Fruit fly (Drosophila melanogaster) whole organism, wandering third instar larva: Measurements from ENCODE around the gene bon.

Experiments used
- Abd-B ChIP-seq: fragments of >200 bp; optimal IDR thresholded peaks from 2 replicates; lab custom pipeline; 2017; ENCODE audit warnings: missing biosample characterization, missing genetic modification characterization
- CG32264 ChIP-seq: fragments of 200-800 bp; sonication (Bioruptor generic); optimal IDR thresholded peaks from 2 replicates; lab custom pipeline; 2016; ENCODE audit warnings: missing biosample characterization, missing genetic modification characterization
- CG9705 ChIP-seq: fragments of 200-800 bp; sonication (Bioruptor generic); optimal IDR thresholded peaks from 2 replicates; lab custom pipeline; 2018; ENCODE audit warnings: missing biosample characterization, mild to moderate bottlenecking, missing genetic modification characterization
- CrebA ChIP-seq: fragments of 200-800 bp; sonication (Bioruptor generic); optimal IDR thresholded peaks from 2 replicates; lab custom pipeline; 2016; ENCODE audit warnings: missing biosample characterization, mild to moderate bottlenecking, missing genetic modification characterization, borderline replicate concordance
- Dfd ChIP-seq: fragments of >200 bp; optimal IDR thresholded peaks from 2 replicates; lab custom pipeline; 2017; ENCODE audit warnings: missing biosample characterization, missing genetic modification characterization
- Dif ChIP-seq: fragments of 200-275, 200-300 bp; sonication (Bioruptor generic); optimal IDR thresholded peaks from 2 replicates; lab custom pipeline; 2018; ENCODE audit warnings: missing biosample characterization, missing genetic modification characterization; ENCODE audit not compliant: partially characterized antibody
- GATAd ChIP-seq: sonication (Bioruptor generic); optimal IDR thresholded peaks from 2 replicates; lab custom pipeline; 2016; ENCODE audit warnings: missing biosample characterization, missing genetic modification characterization
- HLH106 ChIP-seq: fragments of 200-800 bp; optimal IDR thresholded peaks from 3 replicates; lab custom pipeline; 2019; ENCODE audit warnings: missing biosample characterization, mild to moderate bottlenecking, missing genetic modification characterization, moderate library complexity
- Hr78 ChIP-seq: fragments of >200 bp; optimal IDR thresholded peaks from 2 replicates; lab custom pipeline; 2017; ENCODE audit warnings: missing biosample characterization, missing genetic modification characterization
- Hr83 ChIP-seq: fragments of 200-300 bp; sonication (Bioruptor generic); optimal IDR thresholded peaks from 2 replicates; lab custom pipeline; 2016; ENCODE audit warnings: missing biosample characterization, mild to moderate bottlenecking, missing genetic modification characterization, moderate library complexity; ENCODE audit not compliant: poor library complexity, severe bottlenecking
- Jra ChIP-seq: sonication (Bioruptor generic); optimal IDR thresholded peaks from 2 replicates; lab custom pipeline; 2016; ENCODE audit warnings: missing biosample characterization, missing genetic modification characterization
- Mio ChIP-seq: sonication (Bioruptor generic); optimal IDR thresholded peaks from 2 replicates; lab custom pipeline; 2016; ENCODE audit warnings: missing biosample characterization, missing genetic modification characterization
- Myc ChIP-seq: fragments of >200 bp; optimal IDR thresholded peaks from 2 replicates; lab custom pipeline; 2017
- N ChIP-seq: fragments of >200 bp; optimal IDR thresholded peaks from 2 replicates; lab custom pipeline; 2018; ENCODE audit warnings: missing biosample characterization, missing external identifiers, missing genetic modification characterization
- OdsH ChIP-seq: fragments of 200-800 bp; sonication (Bioruptor generic); optimal IDR thresholded peaks from 2 replicates; lab custom pipeline; 2016; ENCODE audit warnings: missing biosample characterization, mild to moderate bottlenecking, missing genetic modification characterization
- Rel ChIP-seq, 2 experiments: fragments of 200-800 bp; sonication (Bioruptor generic) in 1 of 2; optimal IDR thresholded peaks; 2 replicates in 1 of 2; 3 replicates in 1 of 2; lab custom pipeline; 2016 to 2019; ENCODE audit warnings: mild to moderate bottlenecking in 2 of 2, missing biosample characterization in 2 of 2, missing genetic modification characterization in 2 of 2, moderate library complexity in 1 of 2
- Vsx2 ChIP-seq: fragments of 200-300, 225-300 bp; sonication (Bioruptor generic); optimal IDR thresholded peaks from 2 replicates; lab custom pipeline; 2018; ENCODE audit warnings: missing biosample characterization, missing genetic modification characterization; ENCODE audit not compliant: partially characterized antibody
- br ChIP-seq: fragments of 200-800 bp; sonication (Bioruptor generic); optimal IDR thresholded peaks from 2 replicates; lab custom pipeline; 2016; ENCODE audit warnings: missing biosample characterization, missing genetic modification characterization
- dmrt93B ChIP-seq: fragments of 200-800 bp; sonication (Bioruptor generic); optimal IDR thresholded peaks from 2 replicates; lab custom pipeline; 2018; ENCODE audit warnings: missing biosample characterization, mild to moderate bottlenecking, missing genetic modification characterization
- dsf ChIP-seq: sonication (Bioruptor generic); optimal IDR thresholded peaks from 2 replicates; lab custom pipeline; 2016; ENCODE audit warnings: missing biosample characterization, missing genetic modification characterization, borderline replicate concordance
- ey ChIP-seq: fragments of 200-800 bp; sonication (Bioruptor generic); optimal IDR thresholded peaks from 2 replicates; lab custom pipeline; 2016; ENCODE audit warnings: missing biosample characterization, missing genetic modification characterization
- foxo ChIP-seq, 2 experiments: fragments of 200-800 bp; sonication (Bioruptor generic); optimal IDR thresholded peaks; 2 replicates in 1 of 2; 3 replicates in 1 of 2; lab custom pipeline; 2016 to 2017; ENCODE audit warnings: missing biosample characterization in 2 of 2, missing genetic modification characterization in 2 of 2
- fru ChIP-seq: fragments of 200-800 bp; sonication (Bioruptor generic); optimal IDR thresholded peaks from 3 replicates; lab custom pipeline; 2016; ENCODE audit warnings: missing biosample characterization, mild to moderate bottlenecking, missing genetic modification characterization
- h ChIP-seq: fragments of 200-800 bp; sonication (Bioruptor generic); optimal IDR thresholded peaks from 3 replicates; lab custom pipeline; 2016; ENCODE audit warnings: missing biosample characterization, mild to moderate bottlenecking, missing genetic modification characterization
- jim ChIP-seq: fragments of 175-275, 200-325 bp; sonication (Bioruptor generic); optimal IDR thresholded peaks from 2 replicates; lab custom pipeline; 2016; ENCODE audit warnings: missing biosample characterization, mild to moderate bottlenecking, missing genetic modification characterization
- lola ChIP-seq: fragments of >200 bp; optimal IDR thresholded peaks from 2 replicates; lab custom pipeline; 2017; ENCODE audit warnings: missing biosample characterization, missing genetic modification characterization
- pan ChIP-seq: fragments of >200 bp; optimal IDR thresholded peaks from 2 replicates; lab custom pipeline; 2017
- psq ChIP-seq: fragments of 200-800 bp; sonication (Bioruptor generic); optimal IDR thresholded peaks from 3 replicates; lab custom pipeline; 2017; ENCODE audit warnings: missing biosample characterization, mild to moderate bottlenecking, missing genetic modification characterization, moderate library complexity
- sage ChIP-seq: fragments of 200-800 bp; sonication (Bioruptor generic); optimal IDR thresholded peaks from 2 replicates; lab custom pipeline; 2016; ENCODE audit warnings: missing biosample characterization, mild to moderate bottlenecking, missing genetic modification characterization
- tai ChIP-seq: sonication (Bioruptor generic); optimal IDR thresholded peaks from 2 replicates; lab custom pipeline; 2016; ENCODE audit warnings: missing biosample characterization, missing genetic modification characterization
- usp ChIP-seq: fragments of >200 bp; optimal IDR thresholded peaks from 2 replicates; lab custom pipeline; 2017; ENCODE audit warnings: missing biosample characterization, missing genetic modification characterization
- woc ChIP-seq: sonication (Bioruptor generic); optimal IDR thresholded peaks from 2 replicates; lab custom pipeline; 2016; ENCODE audit warnings: missing biosample characterization, mild to moderate bottlenecking, missing genetic modification characterization

The bon gene

DNA sequence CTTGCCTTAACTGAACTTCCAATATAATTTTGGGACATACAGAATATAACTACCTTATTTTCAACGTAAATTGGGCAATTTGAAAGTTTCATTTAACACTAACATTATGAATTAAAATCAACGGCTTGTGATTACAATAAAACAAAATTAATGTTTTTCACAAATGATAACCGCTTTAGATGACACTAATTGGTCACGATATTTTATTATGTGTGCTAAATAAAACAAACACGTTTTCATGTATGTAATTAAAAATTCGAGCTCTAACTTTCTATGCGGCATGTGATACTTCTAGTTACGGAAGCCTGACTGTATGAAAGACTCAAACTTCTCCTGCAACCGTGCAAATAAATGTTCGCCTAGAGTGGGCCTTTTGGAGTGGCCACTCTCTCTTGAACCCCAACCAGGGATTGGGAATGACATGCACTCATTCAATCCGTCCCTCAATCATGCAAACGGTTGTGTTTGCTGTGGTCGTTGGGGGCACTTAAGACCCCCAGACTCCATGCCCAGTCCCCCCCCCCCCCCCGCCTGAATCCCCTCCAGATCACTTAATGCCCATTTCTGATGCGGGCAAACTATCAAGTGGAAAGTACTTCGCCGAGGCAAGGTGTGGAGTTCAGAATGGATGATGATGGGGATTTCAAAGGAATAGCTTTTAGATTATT lies 2.3 kb downstream of the bon start:
- TF ChIP-seq dmrt93B, result no peak
- TF ChIP-seq jim (GFP tag; lab: Kevin White, UChicago), result no peak
- TF ChIP-seq ey (GFP tag; lab: Kevin White, UChicago), result no peak
- TF ChIP-seq CG32264 (GFP tag; lab: Kevin White, UChicago), result no peak
- no peak for TF ChIP-seq HLH106 (tag; lab: Kevin White, UChicago)
- TF ChIP-seq Dif (GFP tag; lab: Kevin White, UChicago), result no peak
- no peak for TF ChIP-seq br
- TF ChIP-seq foxo (GFP tag; optimal IDR thresholded peaks at IDR 0.05; lab: Kevin White, UChicago), result no peak
- no peak for TF ChIP-seq lola (GFP tag; lab: Kevin White, UChicago)
- TF ChIP-seq fru (GFP tag; lab: Kevin White, UChicago), result no peak
- TF ChIP-seq psq (GFP tag; lab: Kevin White, UChicago), result no peak
- TF ChIP-seq Mio (GFP tag; lab: Kevin White, UChicago), result no peak
- TF ChIP-seq OdsH (GFP tag; lab: Kevin White, UChicago), result no peak
- no peak for TF ChIP-seq CG9705 (GFP tag; lab: Kevin White, UChicago)
- TF ChIP-seq CrebA (GFP tag; lab: Kevin White, UChicago), result no peak

DNA sequence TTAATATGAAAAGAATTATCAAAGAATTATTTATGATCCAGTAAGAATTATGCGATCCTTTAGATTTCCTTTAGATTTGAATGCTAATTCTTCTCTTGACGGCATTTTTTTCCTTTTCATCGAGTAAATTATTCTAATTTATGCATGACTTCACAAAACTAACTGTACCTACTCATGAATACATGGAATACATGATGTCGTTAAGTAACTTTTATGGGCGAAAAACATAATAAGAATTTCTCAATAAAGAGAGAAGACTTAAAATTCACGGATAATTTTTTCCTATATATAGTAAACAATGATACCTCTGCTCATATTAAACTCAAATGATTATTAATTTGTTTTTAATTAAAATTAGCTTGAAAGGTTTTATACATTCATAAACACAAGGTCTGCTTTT lies 3.0 kb downstream of the bon start:
- TF ChIP-seq CG32264 (GFP tag; lab: Kevin White, UChicago) (no peak), Abd-B (GFP tag; lab: Kevin White, UChicago) (no peak), Hr78 (no peak), Jra (GFP tag; lab: Kevin White, UChicago) (no peak)

DNA sequence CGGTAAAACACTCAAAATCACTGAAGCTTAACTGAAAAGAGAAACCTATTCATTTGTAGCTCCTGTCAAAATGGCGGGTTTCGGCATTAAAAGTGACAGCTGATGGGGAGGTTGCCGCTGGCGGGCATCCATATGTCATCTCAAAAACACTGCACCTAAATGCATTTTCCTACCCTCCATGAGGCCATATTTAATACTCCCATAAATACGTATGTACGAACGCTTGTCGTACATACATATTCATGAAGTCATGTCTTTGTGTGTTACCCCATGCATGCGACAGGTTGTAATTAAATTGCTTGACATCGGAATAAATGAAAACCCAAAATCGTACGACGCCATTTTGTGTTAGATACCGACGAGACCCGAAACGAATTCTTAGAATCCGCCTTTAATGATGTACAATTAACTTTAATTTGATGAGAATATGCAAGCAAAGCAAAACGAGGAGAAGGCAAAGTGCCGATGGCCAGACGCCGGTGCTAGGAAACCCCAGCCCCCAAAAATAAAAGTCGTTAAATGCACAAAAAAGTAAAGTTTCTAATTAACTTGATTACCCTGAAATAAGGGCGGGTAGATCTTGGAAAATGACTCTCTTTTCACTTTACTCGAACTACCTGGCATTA lies 3.5 kb downstream of the bon start:
- TF ChIP-seq Dfd (GFP tag; lab: Kevin White, UChicago), result no peak
- no peak for TF ChIP-seq OdsH (GFP tag; lab: Kevin White, UChicago)
- TF ChIP-seq CrebA (GFP tag; lab: Kevin White, UChicago), result no peak
- TF ChIP-seq Abd-B (GFP tag; lab: Kevin White, UChicago), result no peak
- TF ChIP-seq woc (GFP tag; lab: Kevin White, UChicago), result no peak
- no peak for TF ChIP-seq Rel (GFP tag; optimal IDR thresholded peaks at IDR 0.05; lab: Kevin White, UChicago)
- TF ChIP-seq Rel (tag; optimal IDR thresholded peaks at IDR 0.05; lab: Kevin White, UChicago), result no peak
- no peak for TF ChIP-seq Vsx2
- no peak for TF ChIP-seq CG32264 (GFP tag; lab: Kevin White, UChicago)
- no peak for TF ChIP-seq N (GFP tag; lab: Kevin White, UChicago)
- TF ChIP-seq HLH106 (tag; lab: Kevin White, UChicago), result no peak
- TF ChIP-seq Myc (lab: Kevin White, UChicago), result no peak
- no peak for TF ChIP-seq tai (GFP tag; lab: Kevin White, UChicago)
- TF ChIP-seq usp (GFP tag; lab: Kevin White, UChicago), result no peak

DNA sequence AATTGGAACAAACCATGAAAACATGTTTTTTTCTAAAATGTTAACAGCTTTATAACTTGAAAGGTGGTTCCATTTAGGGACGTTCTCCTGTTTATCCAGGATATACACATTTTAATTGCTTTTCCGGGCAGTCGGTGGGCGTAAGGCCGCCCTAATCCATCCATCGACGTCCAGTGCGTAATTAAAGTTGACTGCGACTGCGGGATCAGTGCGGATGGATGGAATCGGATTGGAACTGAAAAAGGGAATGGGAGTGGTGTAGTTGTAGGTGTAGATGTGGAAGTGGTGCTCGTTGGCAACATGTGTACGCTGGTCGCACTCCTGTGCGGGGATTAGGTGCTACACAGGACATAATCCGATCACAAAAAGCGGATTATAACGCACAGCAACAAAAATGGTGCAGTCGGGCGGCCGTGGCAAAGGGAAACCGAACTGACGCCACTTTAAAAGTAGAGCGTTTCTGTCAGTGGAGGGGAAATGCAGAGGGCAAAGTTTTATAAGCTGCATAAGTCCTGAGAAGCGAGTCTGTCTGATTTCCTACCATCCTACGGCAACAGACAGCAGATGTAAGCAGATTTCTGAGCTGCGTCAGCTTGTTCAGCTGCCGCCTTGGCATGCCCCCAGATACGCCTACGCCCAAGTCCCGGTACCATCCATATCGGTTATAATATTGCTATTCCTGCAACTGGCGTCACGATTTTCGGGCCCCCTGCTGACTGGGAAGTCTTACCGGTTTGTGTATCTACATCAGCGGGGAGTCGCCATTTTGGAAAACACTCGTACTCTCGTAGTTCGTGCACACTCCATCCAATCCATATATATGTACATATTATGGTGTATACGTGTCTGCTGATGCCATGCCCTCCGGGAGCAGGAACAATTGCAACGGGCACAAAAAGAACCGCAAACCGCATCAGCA lies 4.7 kb downstream of the bon start:
- no peak for TF ChIP-seq h
- no peak for TF ChIP-seq GATAd (GFP tag; lab: Kevin White, UChicago)
- TF ChIP-seq Hr78, result no peak
- no peak for TF ChIP-seq Vsx2
- no peak for TF ChIP-seq pan (lab: Kevin White, UChicago)
- no peak for TF ChIP-seq N (GFP tag; lab: Kevin White, UChicago)
- no peak for TF ChIP-seq dsf (GFP tag; lab: Kevin White, UChicago)
- TF ChIP-seq Myc (lab: Kevin White, UChicago), result no peak
- TF ChIP-seq Dif (GFP tag; lab: Kevin White, UChicago), result no peak
- no peak for TF ChIP-seq CG32264 (GFP tag; lab: Kevin White, UChicago)
- TF ChIP-seq HLH106 (tag; lab: Kevin White, UChicago), result no peak
- TF ChIP-seq Hr83 (GFP tag; lab: Kevin White, UChicago), result no peak
- no peak for TF ChIP-seq sage (GFP tag; lab: Kevin White, UChicago)
- TF ChIP-seq, all 38 proteins: peak for 0
